Fruit fly (Drosophila melanogaster) Kc167 (cell line): Measurements from ENCODE around the gene Eig71Ea.

Experiments used
- Myc ChIP-seq: fragments of >200 bp; optimal IDR thresholded peaks from 2 replicates; lab custom pipeline; 2017; ENCODE audit warnings: missing external identifiers
- Sin3A ChIP-seq: fragments of >200 bp; optimal IDR thresholded peaks from 2 replicates; lab custom pipeline; 2018; ENCODE audit warnings: missing external identifiers
- h ChIP-seq: fragments of >200 bp; optimal IDR thresholded peaks from 3 replicates; lab custom pipeline; 2018; ENCODE audit warnings: missing external identifiers
- insv ChIP-seq: fragments of >200 bp; optimal IDR thresholded peaks from 3 replicates; lab custom pipeline; 2018; ENCODE audit warnings: missing external identifiers
- psq ChIP-seq: fragments of >200 bp; optimal IDR thresholded peaks from 2 replicates; lab custom pipeline; 2017; ENCODE audit warnings: missing external identifiers
- ttk ChIP-seq: sonication (Bioruptor generic); optimal IDR thresholded peaks from 2 replicates; lab custom pipeline; 2017; ENCODE audit warnings: missing external identifiers

DNA sequence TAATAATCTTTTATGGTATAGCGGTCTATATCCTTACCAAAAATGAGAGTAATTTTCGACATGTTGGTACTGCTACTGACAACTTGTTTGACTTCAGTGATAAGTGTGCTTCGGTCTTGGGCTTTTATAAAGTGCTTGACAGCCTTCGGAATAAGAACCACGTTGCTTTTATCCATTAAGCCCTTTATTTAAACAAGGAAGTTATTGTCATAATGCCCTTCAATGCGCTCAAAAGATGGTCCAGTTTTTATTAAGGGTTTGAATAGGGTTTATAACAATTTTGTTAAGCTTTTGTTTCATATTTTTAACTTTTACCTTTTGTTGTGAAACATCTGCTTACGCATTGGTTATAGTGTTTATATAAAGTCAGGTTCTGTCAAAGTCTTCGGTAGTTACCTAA, 2.7 kb upstream of the Eig71Ea start, which contains the start of the genes Eig71Ec and Eig71Ed:
- TF ChIP-seq psq (no peak), ttk (lab: Kevin White, UChicago) (no peak), Sin3A (lab: Kevin White, UChicago) (no peak), h (lab: Kevin White, UChicago) (no peak), insv (lab: Kevin White, UChicago) (no peak), Myc (lab: Kevin White, UChicago) (no peak)
